Fruit fly (Drosophila melanogaster) whole organism, embryonic: ENCODE results near the gene CG42578.

Experiments
- B-H2 ChIP-seq: fragments of 200-800 bp; sonication (Bioruptor generic); optimal IDR thresholded peaks from 2 replicates; lab custom pipeline; 2018; ENCODE audit warnings: missing biosample characterization, mild to moderate bottlenecking, missing genetic modification characterization
- C15 ChIP-seq: fragments of 200-800 bp; sonication (Bioruptor generic); IDR thresholded peaks from 3 replicates; pipeline ENCODE4 v1.3.6; 2022; ENCODE audit warnings: missing biosample characterization, missing genetic modification characterization
- CG10267 ChIP-seq: fragments of 200-800 bp; sonication (Bioruptor generic); optimal IDR thresholded peaks from 2 replicates; lab custom pipeline; 2018; ENCODE audit warnings: missing biosample characterization, mild to moderate bottlenecking, missing genetic modification characterization, moderate library complexity
- CG11456 ChIP-seq: fragments of 200-800 bp; sonication (Bioruptor generic); IDR thresholded peaks from 3 replicates; pipeline ENCODE4 v1.3.6; 2022; ENCODE audit warnings: missing biosample characterization, missing genetic modification characterization
- CG14667 ChIP-seq: fragments of 200-800 bp; sonication (Bioruptor generic); IDR thresholded peaks from 2 replicates; pipeline ENCODE4 v1.3.6; 2022; ENCODE audit warnings: missing biosample characterization, missing genetic modification characterization
- CG1603 ChIP-seq: fragments of 200-800 bp; sonication (Bioruptor generic); optimal IDR thresholded peaks from 2 replicates; lab custom pipeline; 2019; ENCODE audit warnings: missing biosample characterization, mild to moderate bottlenecking, missing genetic modification characterization, moderate library complexity
- CG16813 ChIP-seq: fragments of 200-800 bp; sonication (Bioruptor generic); IDR thresholded peaks from 3 replicates; pipeline ENCODE4 v1.3.6; 2022; ENCODE audit warnings: missing biosample characterization, missing genetic modification characterization; ENCODE audit not compliant: partially characterized antibody
- CG31365 ChIP-seq: fragments of 200-800 bp; sonication (Bioruptor generic); optimal IDR thresholded peaks from 2 replicates; lab custom pipeline; 2018; ENCODE audit warnings: missing biosample characterization, mild to moderate bottlenecking, missing genetic modification characterization
- CG42726 ChIP-seq: fragments of 200-800 bp; sonication (Bioruptor generic); IDR thresholded peaks from 2 replicates; pipeline ENCODE4 v1.3.6; 2022; ENCODE audit warnings: missing biosample characterization, missing genetic modification characterization; ENCODE audit not compliant: partially characterized antibody
- CG43689 ChIP-seq: fragments of 200-800 bp; sonication (Bioruptor generic); IDR thresholded peaks from 2 replicates; pipeline ENCODE4 v1.3.6; 2022; ENCODE audit warnings: missing biosample characterization, missing genetic modification characterization
- CG4854 ChIP-seq: fragments of 200-800 bp; sonication (Bioruptor generic); optimal IDR thresholded peaks from 2 replicates; lab custom pipeline; 2016; ENCODE audit warnings: missing biosample characterization, missing genetic modification characterization, inconsistent platforms
- CG5180 ChIP-seq: fragments of 200-800 bp; sonication (Bioruptor generic); optimal IDR thresholded peaks from 3 replicates; lab custom pipeline; 2017; ENCODE audit warnings: missing biosample characterization, missing genetic modification characterization, mild to moderate bottlenecking, moderate library complexity, missing genetic modification reagents
- CG6175 ChIP-seq: fragments of 200-800 bp; sonication (Bioruptor generic); IDR thresholded peaks from 3 replicates; pipeline ENCODE4 v1.3.6; 2022; ENCODE audit warnings: missing biosample characterization, missing genetic modification characterization
- CG7745 ChIP-seq: fragments of 200-800 bp; sonication (Bioruptor generic); optimal IDR thresholded peaks from 2 replicates; lab custom pipeline; 2018; ENCODE audit warnings: missing biosample characterization, mild to moderate bottlenecking, missing genetic modification characterization, moderate library complexity
- CG8281 ChIP-seq: fragments of 200-800 bp; sonication (Bioruptor generic); optimal IDR thresholded peaks from 2 replicates; lab custom pipeline; 2018; ENCODE audit warnings: missing biosample characterization, mild to moderate bottlenecking, missing genetic modification characterization, moderate library complexity
- CG8478 ChIP-seq: fragments of >200 bp; optimal IDR thresholded peaks from 2 replicates; lab custom pipeline; 2018
- CG8765 ChIP-seq: fragments of 200-800 bp; sonication (Bioruptor generic); IDR thresholded peaks from 2 replicates; pipeline ENCODE4 v1.3.6; 2022; ENCODE audit warnings: missing biosample characterization, missing genetic modification characterization
- CHES-1-like ChIP-seq: fragments of 200-800 bp; sonication (Bioruptor generic); optimal IDR thresholded peaks from 2 replicates; lab custom pipeline; 2016; ENCODE audit warnings: missing biosample characterization, missing genetic modification characterization
- D19B ChIP-seq: fragments of 200-800 bp; sonication (Bioruptor generic); optimal IDR thresholded peaks from 2 replicates; lab custom pipeline; 2017; ENCODE audit warnings: missing biosample characterization, mild to moderate bottlenecking, missing genetic modification characterization
- Dfd ChIP-seq, 2 experiments: fragments of >200 bp; optimal IDR thresholded peaks; 2 replicates each; lab custom pipeline; 2017; ENCODE audit warnings: missing biosample characterization in 2 of 2, missing genetic modification characterization in 2 of 2
- Dll ChIP-seq: fragments of 200-800 bp; sonication (Bioruptor generic); IDR thresholded peaks from 4 replicates; pipeline ENCODE4 v1.3.6; 2022; ENCODE audit warnings: missing biosample characterization, missing genetic modification characterization; ENCODE audit not compliant: partially characterized antibody
- HLH4C ChIP-seq: fragments of 200-800 bp; sonication (Bioruptor generic); IDR thresholded peaks from 3 replicates; pipeline ENCODE4 v1.3.6; 2022; ENCODE audit warnings: missing biosample characterization, missing genetic modification characterization; ENCODE audit not compliant: partially characterized antibody
- Meics ChIP-seq: fragments of 200-800 bp; sonication (Bioruptor generic); optimal IDR thresholded peaks from 2 replicates; lab custom pipeline; 2017; ENCODE audit warnings: missing biosample characterization, mild to moderate bottlenecking, missing genetic modification characterization
- NC2α ChIP-seq: fragments of 200-800 bp; sonication (Bioruptor generic); optimal IDR thresholded peaks from 2 replicates; lab custom pipeline; 2016; ENCODE audit warnings: missing biosample characterization, missing genetic modification characterization
- NfI ChIP-seq: fragments of 200-800 bp; sonication (Bioruptor generic); optimal IDR thresholded peaks from 3 replicates; lab custom pipeline; 2018; ENCODE audit warnings: missing biosample characterization, mild to moderate bottlenecking, missing genetic modification characterization, moderate library complexity
- Opbp ChIP-seq: fragments of 200-800 bp; sonication (Bioruptor generic); IDR thresholded peaks from 3 replicates; pipeline ENCODE4 v1.3.6; 2022; ENCODE audit warnings: missing biosample characterization, missing genetic modification characterization; ENCODE audit not compliant: partially characterized antibody
- Ptx1 ChIP-seq: fragments of 200-800 bp; sonication (Bioruptor generic); IDR thresholded peaks from 2 replicates; pipeline ENCODE4 v1.3.6; 2022; ENCODE audit warnings: missing biosample characterization, missing genetic modification characterization
- Ravus ChIP-seq: fragments of 200-800 bp; sonication (Bioruptor generic); IDR thresholded peaks from 2 replicates; pipeline ENCODE4 v1.3.6; 2022; ENCODE audit warnings: missing biosample characterization, missing genetic modification characterization
- Rfx ChIP-seq: fragments of 200-800 bp; sonication (Bioruptor generic); IDR thresholded peaks from 2 replicates; pipeline ENCODE4 v1.3.6; 2022; ENCODE audit warnings: missing biosample characterization, missing genetic modification characterization
- Spps ChIP-seq: fragments of 200-800 bp; sonication (Bioruptor generic); optimal IDR thresholded peaks from 2 replicates; lab custom pipeline; 2018; ENCODE audit warnings: missing biosample characterization, mild to moderate bottlenecking, missing genetic modification characterization
- Tbp ChIP-seq: fragments of >200 bp; optimal IDR thresholded peaks from 2 replicates; lab custom pipeline; 2018; ENCODE audit warnings: missing biosample characterization, missing genetic modification characterization
- abd-A ChIP-seq: fragments of 200-800 bp; sonication (Bioruptor generic); optimal IDR thresholded peaks from 3 replicates; lab custom pipeline; 2019; ENCODE audit warnings: missing biosample characterization, mild to moderate bottlenecking, missing genetic modification characterization, moderate library complexity
- bigmax ChIP-seq: fragments of 200-800 bp; sonication (Bioruptor generic); optimal IDR thresholded peaks from 2 replicates; lab custom pipeline; 2018; ENCODE audit warnings: missing biosample characterization, mild to moderate bottlenecking, missing genetic modification characterization
- crol ChIP-seq: fragments of 200-800 bp; sonication (Bioruptor generic); IDR thresholded peaks from 2 replicates; pipeline ENCODE4 v1.3.6; 2022; ENCODE audit warnings: missing biosample characterization, missing genetic modification characterization
- ems ChIP-seq: fragments of 200-800 bp; sonication (Bioruptor generic); optimal IDR thresholded peaks from 3 replicates; lab custom pipeline; 2016; ENCODE audit warnings: missing biosample characterization, missing genetic modification characterization
- fd3F ChIP-seq: fragments of 200-800 bp; sonication (Bioruptor generic); optimal IDR thresholded peaks from 2 replicates; lab custom pipeline; 2018; ENCODE audit warnings: missing biosample characterization, mild to moderate bottlenecking, missing genetic modification characterization, moderate library complexity
- fd96Cb ChIP-seq: fragments of 200-800 bp; sonication (Bioruptor generic); optimal IDR thresholded peaks from 2 replicates; lab custom pipeline; 2018; ENCODE audit warnings: missing biosample characterization, mild to moderate bottlenecking, missing genetic modification characterization, moderate library complexity
- fru ChIP-seq: fragments of >200 bp; optimal IDR thresholded peaks from 2 replicates; lab custom pipeline; 2017
- grau ChIP-seq: fragments of 200-800 bp; optimal IDR thresholded peaks from 3 replicates; lab custom pipeline; 2019; ENCODE audit warnings: missing biosample characterization, mild to moderate bottlenecking, missing genetic modification characterization, moderate library complexity
- hb ChIP-seq: fragments of 200-800 bp; sonication (Bioruptor generic); IDR thresholded peaks from 3 replicates; pipeline ENCODE4 v1.3.6; 2022; ENCODE audit warnings: missing biosample characterization, missing genetic modification characterization; ENCODE audit not compliant: partially characterized antibody
- knrl ChIP-seq: fragments of 200-800 bp; sonication (Bioruptor generic); IDR thresholded peaks from 3 replicates; pipeline ENCODE4 v1.3.6; 2022; ENCODE audit warnings: missing biosample characterization, missing genetic modification characterization; ENCODE audit not compliant: partially characterized antibody
- lmd ChIP-seq: fragments of 200-800 bp; sonication (Bioruptor generic); IDR thresholded peaks from 2 replicates; pipeline ENCODE4 v1.3.6; 2022; ENCODE audit warnings: missing biosample characterization, missing genetic modification characterization
- maf-S ChIP-seq: fragments of 200-800 bp; sonication (Bioruptor generic); optimal IDR thresholded peaks from 2 replicates; lab custom pipeline; 2016; ENCODE audit warnings: missing biosample characterization, missing genetic modification characterization
- pum ChIP-seq: fragments of 200-800 bp; sonication (Bioruptor generic); optimal IDR thresholded peaks from 2 replicates; lab custom pipeline; 2016; ENCODE audit warnings: missing biosample characterization, missing genetic modification characterization
- repo ChIP-seq: fragments of 200-800 bp; sonication (Bioruptor generic); optimal IDR thresholded peaks from 2 replicates; lab custom pipeline; 2016; ENCODE audit warnings: missing biosample characterization, missing genetic modification characterization
- stc ChIP-seq: fragments of 200-800 bp; sonication (Bioruptor generic); IDR thresholded peaks from 2 replicates; pipeline ENCODE4 v1.3.6; 2022; ENCODE audit warnings: missing biosample characterization, missing genetic modification characterization
- tio ChIP-seq: fragments of 200-800 bp; sonication (Bioruptor generic); optimal IDR thresholded peaks from 2 replicates; lab custom pipeline; 2017; ENCODE audit warnings: missing biosample characterization, missing genetic modification characterization, inconsistent platforms
- tna ChIP-seq: fragments of 200-800 bp; sonication (Bioruptor generic); IDR thresholded peaks from 2 replicates; pipeline ENCODE4 v1.3.6; 2022; ENCODE audit warnings: missing biosample characterization, missing genetic modification characterization; ENCODE audit not compliant: partially characterized antibody
- tup ChIP-seq: fragments of 200-800 bp; sonication (Bioruptor generic); optimal IDR thresholded peaks from 2 replicates; lab custom pipeline; 2016; ENCODE audit warnings: missing biosample characterization, mild to moderate bottlenecking, missing genetic modification characterization, moderate library complexity
- unc-4 ChIP-seq: fragments of 200-800 bp; sonication (Bioruptor generic); IDR thresholded peaks from 2 replicates; pipeline ENCODE4 v1.3.6; 2022; ENCODE audit warnings: missing biosample characterization, missing genetic modification characterization; ENCODE audit not compliant: partially characterized antibody
- vfl ChIP-seq: fragments of 200-800 bp; sonication (Bioruptor generic); optimal IDR thresholded peaks from 2 replicates; lab custom pipeline; 2016; ENCODE audit warnings: missing biosample characterization, missing genetic modification characterization
- vvl ChIP-seq: fragments of 200-800 bp; sonication (Bioruptor generic); IDR thresholded peaks from 2 replicates; pipeline ENCODE4 v1.3.6; 2022; ENCODE audit warnings: missing biosample characterization, missing genetic modification characterization

The CG42578 gene

dm6 chrX:20488701-20489122, 42.5 kb downstream of the CG42578 start (continued):
- TF ChIP-seq CG10267 (tag; lab: Kevin White, UChicago) = peak; percentile 67
- no peak for TF ChIP-seq B-H2
- TF ChIP-seq CG6175 (GFP tag; lab: Robert Waterston, UW) = no peak
- TF ChIP-seq CG5180 = peak; percentile 58
- no peak for TF ChIP-seq CG16813 (GFP tag; lab: Robert Waterston, UW)
- TF ChIP-seq CG11456 = no peak
- no peak for TF ChIP-seq hb (GFP tag; lab: Robert Waterston, UW)
- no peak for TF ChIP-seq Dll (GFP tag; lab: Robert Waterston, UW)
- TF ChIP-seq Ptx1 (GFP tag; lab: Robert Waterston, UW) = peak; percentile 51
- no peak for TF ChIP-seq tup
- TF ChIP-seq maf-S (GFP tag; lab: Kevin White, UChicago) = no peak
- no peak for TF ChIP-seq abd-A (tag; lab: Kevin White, UChicago)
- TF ChIP-seq vfl (GFP tag; lab: Kevin White, UChicago) = no peak
- peak; percentile 67 for TF ChIP-seq fd96Cb
- TF ChIP-seq Opbp (GFP tag; lab: Robert Waterston, UW) = no peak
- no peak for TF ChIP-seq Dfd (GFP tag; optimal IDR thresholded peaks at IDR 0.05; lab: Kevin White, UChicago)
- TF ChIP-seq vvl (GFP tag; lab: Robert Waterston, UW) = peak; percentile 40; the same call in 1 of the 2 replicates
- TF ChIP-seq CG4854 (GFP tag; lab: Kevin White, UChicago) = no peak
- peak; percentile 27; the same call in 1 of the 2 replicates for TF ChIP-seq Rfx (GFP tag; lab: Robert Waterston, UW)
- no peak for TF ChIP-seq fd3F
- peak; percentile 21 for TF ChIP-seq pum (GFP tag; lab: Kevin White, UChicago)
- no peak for TF ChIP-seq tna (GFP tag; lab: Robert Waterston, UW)
- no peak for TF ChIP-seq CG7745
- peak; percentile 22 for TF ChIP-seq CG1603 (tag; lab: Kevin White, UChicago)
- no peak for TF ChIP-seq CG42726 (GFP tag; lab: Robert Waterston, UW)
- no peak for TF ChIP-seq Ravus (GFP tag; lab: Robert Waterston, UW)
- peak; percentile 40 for TF ChIP-seq ems (GFP tag; lab: Kevin White, UChicago)
- TF ChIP-seq HLH4C (GFP tag; lab: Robert Waterston, UW) = no peak
- no peak for TF ChIP-seq CG8478 (lab: Kevin White, UChicago)
- peak; percentile 14; the same call in 1 of the 2 replicates for TF ChIP-seq stc (GFP tag; lab: Robert Waterston, UW)
- TF ChIP-seq CG31365 (tag; lab: Kevin White, UChicago) = no peak
- TF ChIP-seq unc-4 (GFP tag; lab: Robert Waterston, UW) = no peak
- peak; percentile 61 for TF ChIP-seq tio (GFP tag; lab: Kevin White, UChicago)
- peak; percentile 57 for TF ChIP-seq Meics
- TF ChIP-seq Spps (tag; lab: Kevin White, UChicago) = peak; percentile 40
- peak; percentile 6 for TF ChIP-seq repo (GFP tag; lab: Kevin White, UChicago)
- peak; percentile 15 for TF ChIP-seq NfI (GFP tag; lab: Kevin White, UChicago)
- no peak for TF ChIP-seq fru
- TF ChIP-seq knrl (GFP tag; lab: Robert Waterston, UW) = no peak
- TF ChIP-seq D19B (GFP tag; lab: Kevin White, UChicago) = no peak
- TF ChIP-seq grau = peak; percentile 71
- peak; percentile 14 for TF ChIP-seq CG8281 (tag; lab: Kevin White, UChicago)
- no peak for TF ChIP-seq CG8765 (GFP tag; lab: Robert Waterston, UW)
- no peak for TF ChIP-seq CHES-1-like (GFP tag; lab: Kevin White, UChicago)
- no peak for TF ChIP-seq NC2α (GFP tag; lab: Kevin White, UChicago)
- no peak for TF ChIP-seq CG14667 (GFP tag; lab: Robert Waterston, UW)
- TF ChIP-seq CG43689 (GFP tag; lab: Robert Waterston, UW) = no peak
- TF ChIP-seq C15 (GFP tag; lab: Robert Waterston, UW) = no peak
- TF ChIP-seq crol (GFP tag; lab: Robert Waterston, UW) = no peak
- TF ChIP-seq Tbp (GFP tag; lab: Kevin White, UChicago) = no peak
- TF ChIP-seq lmd = peak; percentile 46
- no peak for TF ChIP-seq bigmax
